Worm (Caenorhabditis elegans): Measurements from ENCODE around the gene fbxb-82.

ce11 chrIII:96196-96595, 46.8 kb downstream of the fbxb-82 start:
- TF ChIP-seq zag-1 (tag; optimal IDR thresholded peaks at IDR 0.05) (no peak), ama-1 (optimal IDR thresholded peaks at IDR 0.05) (no peak), aly-2 (tag; optimal IDR thresholded peaks at IDR 0.05) (no peak), ztf-4 (tag; optimal IDR thresholded peaks at IDR 0.05) (no peak), lsy-2 (tag; optimal IDR thresholded peaks at IDR 0.05) (peak; percentile 20 to 54), blmp-1 (tag; optimal IDR thresholded peaks at IDR 0.05; ENCODE audit: insufficient read depth) (no peak), nhr-237 (tag; optimal IDR thresholded peaks at IDR 0.05) (no peak), peb-1 (tag; optimal IDR thresholded peaks at IDR 0.05) (no peak), ceh-82 (tag; optimal IDR thresholded peaks at IDR 0.05) (no peak), snpc-4 (tag; optimal IDR thresholded peaks at IDR 0.05) (no peak), mab-5 (tag; optimal IDR thresholded peaks at IDR 0.05) (peak; percentile 16), nhr-77 (tag; optimal IDR thresholded peaks at IDR 0.05) (no peak), skn-1 (tag; optimal IDR thresholded peaks at IDR 0.05) (no peak)
